Fruit fly (Drosophila melanogaster): ENCODE data around the gene CG11444.

CG11444 gene

dm6 chrX:4573971-4574370 lies 19.8 kb upstream of the CG11444 start (continued):
- TF ChIP-seq CTCF (GFP tag; optimal IDR thresholded peaks at IDR 0.05) (no peak), tin (GFP tag; optimal IDR thresholded peaks at IDR 0.05) (no peak), CG7928 (GFP tag; optimal IDR thresholded peaks at IDR 0.05) (no peak), unpg (GFP tag; optimal IDR thresholded peaks at IDR 0.05) (peak; percentile 19), Hand (GFP tag; optimal IDR thresholded peaks at IDR 0.05) (no peak), D (optimal IDR thresholded peaks at IDR 0.05) (no peak), D (GFP tag; optimal IDR thresholded peaks at IDR 0.05) (peak; percentile 27), CG17361 (GFP tag; IDR thresholded peaks at IDR 0.05) (peak; percentile 41; the same call in 2 of the 3 replicates), CG3065 (GFP tag; optimal IDR thresholded peaks at IDR 0.05) (no peak), tup (GFP tag; optimal IDR thresholded peaks at IDR 0.05) (no peak), Sox100B (GFP tag; optimal IDR thresholded peaks at IDR 0.05) (no peak), Ets65A (GFP tag) (peak; percentile 71), CG32772 (GFP tag; IDR thresholded peaks at IDR 0.05) (0 out of 2 replicates have a peak, but pooled peaks have one; percentile 23), sc (optimal IDR thresholded peaks at IDR 0.05) (no peak), sc (GFP tag; optimal IDR thresholded peaks at IDR 0.05) (peak; percentile 17), CG2678 (tag; optimal IDR thresholded peaks at IDR 0.05) (peak; percentile 32), zen (tag; optimal IDR thresholded peaks at IDR 0.05) (no peak), CG9727 (GFP tag; optimal IDR thresholded peaks at IDR 0.05) (peak; percentile 50), z (GFP tag; IDR thresholded peaks at IDR 0.05) (no peak), CG18262 (tag; optimal IDR thresholded peaks at IDR 0.05) (peak; percentile 55), prd (optimal IDR thresholded peaks at IDR 0.05) (no peak), prd (GFP tag; IDR thresholded peaks at IDR 0.05) (peak; percentile 56), CG10979 (tag; optimal IDR thresholded peaks at IDR 0.05) (peak; percentile 61), chn (GFP tag; optimal IDR thresholded peaks at IDR 0.05) (no peak), CG13424 (tag; optimal IDR thresholded peaks at IDR 0.05) (peak; percentile 25), CG34224 (GFP tag; IDR thresholded peaks at IDR 0.05; ENCODE audit: partially characterized antibody) (no peak), eve (GFP tag; optimal IDR thresholded peaks at IDR 0.05) (peak in 1 of 2 experiments; percentile 23), Xrp1 (GFP tag; IDR thresholded peaks at IDR 0.05) (peak; percentile 57; the same call in 1 of the 2 replicates), psq (GFP tag; optimal IDR thresholded peaks at IDR 0.05) (no peak), maf-S (GFP tag; optimal IDR thresholded peaks at IDR 0.05) (no peak), yki (optimal IDR thresholded peaks at IDR 0.05) (no peak), ssp (GFP tag; IDR thresholded peaks at IDR 0.05) (0 out of 2 replicates have a peak, but pooled peaks have one; percentile 13), CG31365 (tag; optimal IDR thresholded peaks at IDR 0.05) (no peak), CG2116 (GFP tag; optimal IDR thresholded peaks at IDR 0.05) (no peak), CG15601 (tag; optimal IDR thresholded peaks at IDR 0.05) (no peak), corto (GFP tag; optimal IDR thresholded peaks at IDR 0.05) (no peak), Rfx (GFP tag; IDR thresholded peaks at IDR 0.05) (no peak), disco-r (GFP tag; optimal IDR thresholded peaks at IDR 0.05) (no peak), zfh2 (GFP tag; optimal IDR thresholded peaks at IDR 0.05) (no peak), Rx (GFP tag; IDR thresholded peaks at IDR 0.05) (no peak), Lim3 (GFP tag; IDR thresholded peaks at IDR 0.05) (no peak), CG8765 (GFP tag; IDR thresholded peaks at IDR 0.05) (peak; percentile 25; the same call in 1 of the 2 replicates), CG17186 (GFP tag; optimal IDR thresholded peaks at IDR 0.05) (no peak), ATbp (GFP tag; optimal IDR thresholded peaks at IDR 0.05) (peak; percentile 17), CG7987 (GFP tag; optimal IDR thresholded peaks at IDR 0.05) (no peak), CG11695 (GFP tag; IDR thresholded peaks at IDR 0.05) (no peak), emc (GFP tag; optimal IDR thresholded peaks at IDR 0.05) (no peak), Tbp (GFP tag; optimal IDR thresholded peaks at IDR 0.05) (no peak), Med (GFP tag) (peak; percentile 7), row (GFP tag; IDR thresholded peaks at IDR 0.05) (peak; percentile 61), sens (GFP tag) (peak; percentile 78), CG17328 (GFP tag; IDR thresholded peaks at IDR 0.05) (peak; percentile 42; the same call in 1 of the 2 replicates), trem (tag; optimal IDR thresholded peaks at IDR 0.05) (peak; percentile 31), CG3407 (GFP tag; optimal IDR thresholded peaks at IDR 0.05) (no peak)

Data from whole organism, embryonic.